Fruit fly (Drosophila melanogaster) whole organism, prepupa: Measurements from ENCODE around the gene CG14989.

Source experiments
- CG10631 ChIP-seq: fragments of 200-800 bp; sonication (Bioruptor generic); optimal IDR thresholded peaks from 2 replicates; lab custom pipeline; 2016; ENCODE audit warnings: missing biosample characterization, missing genetic modification characterization
- CG15336 ChIP-seq: fragments of 200-800 bp; sonication (Bioruptor generic); IDR thresholded peaks from 2 replicates; pipeline ENCODE4 v1.3.6; 2022; ENCODE audit warnings: missing biosample characterization, missing genetic modification characterization
- CG31627 ChIP-seq: fragments of 200-800 bp; sonication (Bioruptor generic); optimal IDR thresholded peaks from 3 replicates; lab custom pipeline; 2016; ENCODE audit warnings: missing biosample characterization, missing genetic modification characterization
- CG3919 ChIP-seq: fragments of 200-800 bp; sonication (Bioruptor generic); optimal IDR thresholded peaks from 3 replicates; lab custom pipeline; 2016; ENCODE audit warnings: missing biosample characterization, missing genetic modification characterization
- CG6792 ChIP-seq: fragments of 200-800 bp; sonication (Bioruptor generic); optimal IDR thresholded peaks from 3 replicates; lab custom pipeline; 2016; ENCODE audit warnings: missing biosample characterization, missing genetic modification characterization
- CG6854 ChIP-seq: fragments of 200-800 bp; sonication (Bioruptor generic); optimal IDR thresholded peaks from 2 replicates; lab custom pipeline; 2017; ENCODE audit warnings: missing biosample characterization, mild to moderate bottlenecking, missing genetic modification characterization
- CG9139 ChIP-seq: fragments of 200-800 bp; sonication (Bioruptor generic); optimal IDR thresholded peaks from 3 replicates; lab custom pipeline; 2017; ENCODE audit warnings: missing biosample characterization, mild to moderate bottlenecking, missing genetic modification characterization
- Ets21C ChIP-seq: fragments of 200-800 bp; sonication (Bioruptor generic); optimal IDR thresholded peaks from 3 replicates; lab custom pipeline; 2016; ENCODE audit warnings: missing biosample characterization, missing genetic modification characterization
- Gug ChIP-seq: fragments of 200-800 bp; sonication (Bioruptor generic); IDR thresholded peaks from 2 replicates; pipeline ENCODE4 v1.3.6; 2022; ENCODE audit warnings: missing biosample characterization, missing genetic modification characterization
- OdsH ChIP-seq: fragments of 200-800 bp; sonication (Bioruptor generic); optimal IDR thresholded peaks from 3 replicates; lab custom pipeline; 2016; ENCODE audit warnings: missing biosample characterization, missing genetic modification characterization

dm6 chr3L:4044497-4044896, 42.9 kb upstream of the CG14989 start:
- TF ChIP-seq Gug (GFP tag; lab: Robert Waterston, UW) (no peak), CG15336 (GFP tag; lab: Robert Waterston, UW) (no peak), CG3919 (no peak), CG6854 (GFP tag; lab: Kevin White, UChicago) (no peak), CG10631 (GFP tag; lab: Kevin White, UChicago) (no peak), Ets21C (no peak), CG6792 (GFP tag; lab: Kevin White, UChicago) (no peak), OdsH (GFP tag; lab: Kevin White, UChicago) (no peak), CG31627 (GFP tag; lab: Kevin White, UChicago) (no peak), CG9139 (GFP tag; lab: Kevin White, UChicago) (no peak)
